Fruit fly (Drosophila melanogaster): ENCODE data around the gene Idi.
A peak's percentile ranks its signal among the peaks of the same experiment; 100 is the strongest.

The Idi gene

dm6 chr3R:21268873-21269272 lies 1.1 kb upstream of the Idi start, which contains the start of gene Rab1:
Gene Rab1, minus strand, starts transcription at chr3R:21269060.
- no peak for TF ChIP-seq ttk (optimal IDR thresholded peaks at IDR 0.05)
- no peak for TF ChIP-seq psq (optimal IDR thresholded peaks at IDR 0.05)
- no peak for TF ChIP-seq h (optimal IDR thresholded peaks at IDR 0.05)
- no peak for TF ChIP-seq Sin3A (optimal IDR thresholded peaks at IDR 0.05)
- no peak for TF ChIP-seq Myc (optimal IDR thresholded peaks at IDR 0.05)
- no peak for TF ChIP-seq insv (optimal IDR thresholded peaks at IDR 0.05)

DNA sequence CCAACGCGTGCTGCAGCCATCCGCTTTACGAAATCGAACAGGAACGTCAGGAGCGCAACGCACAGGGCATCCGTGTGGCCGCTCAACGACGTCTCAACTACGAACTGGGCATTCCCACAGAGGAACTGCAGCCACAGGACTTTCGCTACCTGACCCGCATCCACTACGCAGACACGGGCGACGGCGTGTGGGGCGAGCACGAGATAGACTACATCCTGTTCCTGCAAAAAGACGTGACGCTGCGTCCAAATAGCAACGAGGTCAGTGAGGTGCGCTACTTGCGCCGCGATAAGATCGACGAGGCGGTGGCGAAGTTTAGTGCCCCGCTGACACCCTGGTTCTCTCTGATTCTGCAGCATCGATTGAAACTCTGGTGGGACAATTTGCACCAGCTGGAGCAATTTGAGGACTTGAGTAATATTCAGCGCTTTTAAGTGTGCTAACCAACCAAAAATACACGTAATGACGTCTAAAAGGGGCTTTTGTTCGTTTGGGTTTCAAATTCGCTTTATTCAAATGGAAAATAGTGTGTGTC lies 750 bp downstream of the Idi start:
- TF ChIP-seq ttk (optimal IDR thresholded peaks at IDR 0.05): peak; percentile 1
- no peak for TF ChIP-seq h (optimal IDR thresholded peaks at IDR 0.05)
- TF ChIP-seq Myc (optimal IDR thresholded peaks at IDR 0.05): no peak
- no peak for TF ChIP-seq insv (optimal IDR thresholded peaks at IDR 0.05)
- no peak for TF ChIP-seq Sin3A (optimal IDR thresholded peaks at IDR 0.05)
- TF ChIP-seq psq (optimal IDR thresholded peaks at IDR 0.05): no peak

- TF ChIP-seq Myc (optimal IDR thresholded peaks at IDR 0.05): no peak
- TF ChIP-seq psq (optimal IDR thresholded peaks at IDR 0.05): no peak
- TF ChIP-seq h (optimal IDR thresholded peaks at IDR 0.05): no peak
- TF ChIP-seq ttk (optimal IDR thresholded peaks at IDR 0.05): no peak
- TF ChIP-seq insv (optimal IDR thresholded peaks at IDR 0.05): no peak
- no peak for TF ChIP-seq Sin3A (optimal IDR thresholded peaks at IDR 0.05)
Observed at dm6 chr3R:21271208-21271607, 1.3 kb downstream of the Idi start.

DNA sequence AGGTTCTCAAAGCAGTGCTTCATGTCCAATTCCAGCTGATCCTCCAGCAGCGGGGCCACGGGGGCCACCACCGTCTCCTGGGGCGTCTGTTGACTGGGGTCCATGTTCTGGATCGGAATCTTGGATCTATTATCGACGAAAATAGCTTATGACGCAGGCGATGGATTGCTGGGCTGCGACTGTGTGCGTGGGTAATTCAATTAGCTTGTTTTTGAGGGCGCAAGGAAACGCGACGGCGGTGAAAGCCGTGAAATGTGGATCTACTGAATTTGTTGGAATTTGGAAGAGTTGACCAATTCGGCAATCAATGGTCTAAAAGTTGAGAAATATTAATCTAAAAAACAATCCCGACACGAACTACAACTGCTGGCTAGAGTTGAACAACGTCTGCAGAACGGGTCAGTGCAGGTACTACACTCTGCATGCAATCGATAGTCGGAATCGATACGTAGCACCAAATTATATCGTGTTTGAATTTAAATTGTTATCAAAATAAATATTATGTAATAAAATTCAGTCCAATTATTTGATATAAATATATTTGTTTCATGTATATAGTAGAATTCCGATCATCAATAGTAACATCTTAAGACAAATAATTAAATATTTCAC lies 3.6 kb downstream of the Idi start, which contains the start of gene CG3308:
CG3308 (minus strand) TSS at position 391 of the 612 bp plus-strand sequence.
- TF ChIP-seq insv (optimal IDR thresholded peaks at IDR 0.05) (no peak), Myc (optimal IDR thresholded peaks at IDR 0.05) (no peak), Sin3A (optimal IDR thresholded peaks at IDR 0.05) (no peak), h (optimal IDR thresholded peaks at IDR 0.05) (no peak), ttk (optimal IDR thresholded peaks at IDR 0.05) (no peak), psq (optimal IDR thresholded peaks at IDR 0.05) (no peak)

dm6 chr3R:21274870-21275269 lies 4.9 kb downstream of the Idi start:
- TF ChIP-seq Sin3A (optimal IDR thresholded peaks at IDR 0.05) (no peak), insv (optimal IDR thresholded peaks at IDR 0.05) (no peak), ttk (optimal IDR thresholded peaks at IDR 0.05) (no peak), psq (optimal IDR thresholded peaks at IDR 0.05) (no peak), Myc (optimal IDR thresholded peaks at IDR 0.05) (no peak), h (optimal IDR thresholded peaks at IDR 0.05) (no peak)

dm6 chr3R:21276111-21276510 lies 6.2 kb downstream of the Idi start, which contains the start of gene CG3301:
Gene CG3301, minus strand, starts transcription at chr3R:21276249.
- TF ChIP-seq Sin3A (optimal IDR thresholded peaks at IDR 0.05) (no peak), psq (optimal IDR thresholded peaks at IDR 0.05) (no peak), Myc (optimal IDR thresholded peaks at IDR 0.05) (no peak), insv (optimal IDR thresholded peaks at IDR 0.05) (no peak), ttk (optimal IDR thresholded peaks at IDR 0.05) (no peak), h (optimal IDR thresholded peaks at IDR 0.05) (no peak)

DNA sequence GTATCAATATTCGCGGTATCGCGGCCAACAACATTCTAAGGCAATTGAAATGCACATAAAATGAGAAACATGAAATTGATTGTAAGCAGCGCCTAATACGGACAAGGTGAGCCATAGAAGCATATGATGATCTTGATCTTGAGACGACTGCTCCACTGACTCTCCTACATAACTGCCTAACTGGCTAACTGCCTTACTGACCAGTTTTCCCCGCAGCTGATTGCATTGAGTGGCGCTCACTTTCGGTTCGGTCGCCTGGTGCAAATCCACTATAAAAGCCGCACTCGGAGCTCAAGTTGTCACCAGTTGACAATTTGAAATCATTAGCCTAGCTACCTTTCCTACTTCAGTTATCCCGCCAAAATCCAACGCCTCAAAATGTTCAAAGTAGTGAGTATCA lies 13.0 kb downstream of the Idi start, which contains the start of gene CG17298:
CG17298 (plus strand) TSS at position 301 of the 400 bp plus-strand sequence.
- no peak for TF ChIP-seq psq (optimal IDR thresholded peaks at IDR 0.05)
- TF ChIP-seq h (optimal IDR thresholded peaks at IDR 0.05): no peak
- TF ChIP-seq Myc (optimal IDR thresholded peaks at IDR 0.05): no peak
- TF ChIP-seq ttk (optimal IDR thresholded peaks at IDR 0.05): no peak
- no peak for TF ChIP-seq insv (optimal IDR thresholded peaks at IDR 0.05)
- no peak for TF ChIP-seq Sin3A (optimal IDR thresholded peaks at IDR 0.05)

DNA sequence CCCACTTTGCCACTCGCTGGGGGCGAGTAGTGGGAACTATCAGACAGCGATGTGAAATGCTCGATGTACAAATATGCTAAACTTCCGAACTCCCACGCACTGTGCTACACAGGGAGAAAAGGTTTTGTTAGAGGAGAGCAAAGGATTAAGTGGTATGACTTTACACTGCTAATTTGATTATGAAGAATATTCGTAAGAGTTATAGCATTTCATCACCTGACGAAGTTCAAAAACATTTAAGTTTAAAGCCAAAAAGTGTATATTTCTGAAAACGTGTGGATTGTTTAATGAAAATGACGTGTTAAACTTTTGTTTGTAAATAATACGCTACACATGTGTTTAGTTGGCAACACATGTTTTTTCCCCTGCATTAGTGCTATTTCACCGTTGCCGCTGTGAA lies 18.5 kb downstream of the Idi start:
- no peak for TF ChIP-seq psq (optimal IDR thresholded peaks at IDR 0.05)

dm6 chr3R:21289071-21289613 lies 19.2 kb downstream of the Idi start:
- TF ChIP-seq psq (optimal IDR thresholded peaks at IDR 0.05): no peak
- TF ChIP-seq Myc (optimal IDR thresholded peaks at IDR 0.05): no peak
- TF ChIP-seq ttk (optimal IDR thresholded peaks at IDR 0.05): no peak
- TF ChIP-seq Sin3A (optimal IDR thresholded peaks at IDR 0.05): no peak

- TF ChIP-seq ttk (optimal IDR thresholded peaks at IDR 0.05) (no peak), psq (optimal IDR thresholded peaks at IDR 0.05) (no peak), Myc (optimal IDR thresholded peaks at IDR 0.05) (no peak), insv (optimal IDR thresholded peaks at IDR 0.05) (no peak), Sin3A (optimal IDR thresholded peaks at IDR 0.05) (no peak), h (optimal IDR thresholded peaks at IDR 0.05) (no peak)
Observed at dm6 chr3R:21293833-21294232, 23.9 kb downstream of the Idi start, which contains the start of gene SIFaR. Gene SIFaR, minus strand, starts transcription at chr3R:21293998.

- TF ChIP-seq ttk (optimal IDR thresholded peaks at IDR 0.05) (no peak), insv (optimal IDR thresholded peaks at IDR 0.05) (no peak), psq (optimal IDR thresholded peaks at IDR 0.05) (no peak)
Observed at dm6 chr3R:21295004-21295403, 25.1 kb downstream of the Idi start.

DNA sequence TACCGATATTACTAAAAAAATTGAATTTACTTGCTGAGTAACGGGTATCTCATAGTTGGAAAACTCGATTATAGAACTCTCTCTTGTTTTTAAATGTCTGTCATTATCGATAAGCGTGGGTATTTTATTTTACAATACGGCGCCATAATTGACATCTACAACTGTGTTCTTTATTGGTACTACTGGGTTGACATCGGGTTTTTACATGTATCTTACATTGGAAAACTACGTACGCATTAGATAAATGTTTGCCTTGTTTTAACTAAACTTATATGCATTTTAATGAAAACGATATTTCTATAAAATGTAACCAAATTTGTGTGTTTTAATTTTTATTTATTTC lies 25.7 kb downstream of the Idi start:
- TF ChIP-seq Sin3A (optimal IDR thresholded peaks at IDR 0.05): no peak
- TF ChIP-seq insv (optimal IDR thresholded peaks at IDR 0.05): no peak
- no peak for TF ChIP-seq Myc (optimal IDR thresholded peaks at IDR 0.05)
